Fruit fly (Drosophila melanogaster) whole organism, embryonic: ENCODE results near the gene His3.3A.

Experiments used
- CG6765 ChIP-seq: fragments of 200-800 bp; sonication (Bioruptor generic); optimal IDR thresholded peaks from 3 replicates; lab custom pipeline; 2017; ENCODE audit warnings: missing biosample characterization, mild to moderate bottlenecking, missing genetic modification characterization
- Camta ChIP-seq: fragments of 200-800 bp; sonication (Bioruptor generic); optimal IDR thresholded peaks from 2 replicates; lab custom pipeline; 2016; ENCODE audit warnings: missing biosample characterization, missing genetic modification characterization
- Nf-YB ChIP-seq: fragments of 200-800 bp; sonication (Bioruptor generic); optimal IDR thresholded peaks from 3 replicates; lab custom pipeline; 2019; ENCODE audit warnings: missing biosample characterization, mild to moderate bottlenecking, missing genetic modification characterization, moderate library complexity
- cato ChIP-seq: fragments of 200-800 bp; sonication (Bioruptor generic); optimal IDR thresholded peaks from 2 replicates; lab custom pipeline; 2016; ENCODE audit warnings: missing biosample characterization, missing genetic modification characterization, borderline replicate concordance
- chif ChIP-seq, 2 experiments: fragments of 200-800 bp; sonication (Bioruptor generic); optimal IDR thresholded peaks; 3 replicates each; lab custom pipeline; 2016; ENCODE audit warnings: missing biosample characterization in 2 of 2, missing genetic modification characterization in 2 of 2
- insv ChIP-seq, 2 experiments: fragments of 200-800 bp; sonication (Bioruptor generic); optimal IDR thresholded peaks; 3 replicates each; lab custom pipeline; 2016 to 2018; ENCODE audit warnings: missing biosample characterization in 2 of 2, missing genetic modification characterization in 2 of 2
- lola ChIP-seq, 3 experiments: fragments of >200 bp in 2 of 3; fragments of 200-800 bp in 1 of 3; sonication (Bioruptor generic) in 1 of 3; optimal IDR thresholded peaks; 2 replicates each; lab custom pipeline; 2017 to 2019; ENCODE audit warnings: missing biosample characterization in 3 of 3, missing genetic modification characterization in 3 of 3, mild to moderate bottlenecking in 1 of 3, moderate library complexity in 1 of 3
- luna ChIP-seq: fragments of 200-800 bp; sonication (Bioruptor generic); optimal IDR thresholded peaks from 2 replicates; lab custom pipeline; 2016; ENCODE audit warnings: missing biosample characterization, missing genetic modification characterization
- onecut ChIP-seq: fragments of 200-800 bp; sonication (Bioruptor generic); IDR thresholded peaks from 2 replicates; pipeline ENCODE4 v1.3.6; 2022; ENCODE audit warnings: missing biosample characterization, missing genetic modification characterization
- pan ChIP-seq, 4 experiments: fragments of >200 bp in 3 of 4; fragments of 200-800 bp in 1 of 4; sonication (Bioruptor generic) in 1 of 4; optimal IDR thresholded peaks in 3 of 4; IDR thresholded peaks in 1 of 4; 2 replicates each; pipeline versions ENCODE4 v1.3.6 to Lab custom; 2017 to 2022; ENCODE audit warnings: missing biosample characterization in 2 of 4, missing genetic modification characterization in 2 of 4, mixed read lengths in 1 of 4

DNA sequence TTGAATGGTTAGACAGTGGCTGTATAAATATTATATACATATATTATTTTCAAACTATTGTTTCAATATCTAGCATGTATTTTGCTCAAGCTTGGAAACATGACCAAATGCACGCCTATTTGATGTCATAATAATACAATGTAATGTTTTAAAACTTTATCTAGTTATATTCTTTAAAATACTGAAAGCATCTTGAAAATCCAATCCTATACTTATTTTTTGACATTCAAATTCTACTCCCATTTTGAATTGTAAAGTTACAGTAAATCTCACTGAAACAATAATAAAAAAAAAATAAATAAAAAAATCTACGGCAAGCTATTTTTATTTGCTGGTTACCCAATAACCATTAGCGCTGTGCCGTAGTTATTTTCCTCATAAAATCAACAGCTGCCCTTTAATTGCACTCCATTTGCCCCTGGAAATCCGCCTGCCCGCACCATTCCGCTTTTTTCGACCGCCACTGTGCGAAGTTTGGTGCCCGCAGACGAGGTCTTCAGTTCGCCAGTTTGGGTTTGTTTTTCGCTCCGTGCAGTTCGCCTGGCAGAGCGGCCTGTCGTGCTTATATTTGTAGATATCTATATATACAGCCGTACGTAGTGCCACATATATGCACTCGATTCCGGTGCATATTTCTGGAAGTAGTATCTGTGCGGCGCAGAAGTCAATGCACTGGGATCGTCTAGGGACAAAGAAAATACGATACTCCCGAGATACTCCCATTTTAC lies 9.8 kb upstream of the His3.3A start:
- peak; percentile 33 for TF ChIP-seq onecut (GFP tag; lab: Robert Waterston, UW)
- no peak for TF ChIP-seq cato
- no peak for TF ChIP-seq luna
- peak; percentile 26 for TF ChIP-seq CG6765 (GFP tag; lab: Kevin White, UChicago)
- no peak for TF ChIP-seq insv (GFP tag; optimal IDR thresholded peaks at IDR 0.05; lab: Kevin White, UChicago)
- TF ChIP-seq lola (GFP tag; optimal IDR thresholded peaks at IDR 0.05; lab: Kevin White, UChicago), result peak in 1 of 3 experiments; percentile 41
- peak; percentile 43 for TF ChIP-seq Nf-YB (GFP tag; lab: Kevin White, UChicago)
- peak; percentile 35 for TF ChIP-seq Camta
- no peak for TF ChIP-seq pan (optimal IDR thresholded peaks at IDR 0.05; lab: Kevin White, UChicago)
- peak in 1 of 2 experiments; percentile 47 for TF ChIP-seq pan (GFP tag; optimal IDR thresholded peaks at IDR 0.05 in 1 of 2, IDR thresholded peaks at IDR 0.05 in 1 of 2)
- TF ChIP-seq chif (GFP tag; optimal IDR thresholded peaks at IDR 0.05; lab: Kevin White, UChicago), result peak in 1 of 2 experiments; percentile 51
